Worm (Caenorhabditis elegans) whole organism, L4 larva: ENCODE data around the gene srd-19.

Experiments used
- F10B5.3 ChIP-seq: sonication (generic microtip); optimal IDR thresholded peaks from 2 replicates; lab custom pipeline; 2016; ENCODE audit warnings: mild to moderate bottlenecking, missing genetic modification characterization, missing compliant biosample characterization
- F26F4.8 ChIP-seq: fragments of 200-800 bp; sonication (Bioruptor generic); conservative IDR thresholded peaks from 2 replicates; pipeline ENCODE4 v1.3.6; 2022; ENCODE audit warnings: missing genetic modification characterization, missing compliant biosample characterization
- F37D6.2 ChIP-seq: sonication (generic microtip); optimal IDR thresholded peaks from 2 replicates; lab custom pipeline; 2016; ENCODE audit warnings: mild to moderate bottlenecking, missing genetic modification characterization, missing compliant biosample characterization
- F44E2.7 ChIP-seq: fragments of 200-800 bp; sonication (Bioruptor generic); IDR thresholded peaks from 2 replicates; pipeline ENCODE4 v2.1.2; 2022; ENCODE audit warnings: missing genetic modification characterization, missing compliant biosample characterization
- R02D3.7 ChIP-seq: fragments of 150-350 bp; sonication (generic microtip); optimal IDR thresholded peaks from 3 replicates; lab custom pipeline; 2014; ENCODE audit warnings: missing biosample characterization, missing genetic modification characterization
- Y48G9A.11 ChIP-seq: fragments of 200-800 bp; sonication (Bioruptor generic); IDR thresholded peaks from 2 replicates; pipeline ENCODE4 v1.3.6; 2022; ENCODE audit warnings: missing genetic modification reagents, missing genetic modification characterization, missing compliant biosample characterization
- ZK546.5 ChIP-seq, 2 experiments: sonication (generic microtip); optimal IDR thresholded peaks; 2 replicates each; lab custom pipeline; 2017; ENCODE audit warnings: missing biosample characterization in 2 of 2, missing genetic modification characterization in 2 of 2
- aha-1 ChIP-seq: fragments of 150-350 bp; peaks from one replicate; lab custom pipeline; 2014; ENCODE audit warnings: missing biosample characterization, missing genetic modification characterization
- ceh-32 ChIP-seq: sonication (generic microtip); optimal IDR thresholded peaks from 2 replicates; lab custom pipeline; 2016; ENCODE audit warnings: mild to moderate bottlenecking, missing genetic modification characterization, missing compliant biosample characterization; ENCODE audit not compliant: poor library complexity
- ceh-82 ChIP-seq: sonication (generic microtip); optimal IDR thresholded peaks from 2 replicates; lab custom pipeline; 2017; ENCODE audit warnings: missing biosample characterization, missing genetic modification characterization
- daf-12 ChIP-seq: fragments of 150-350 bp; optimal IDR thresholded peaks from 2 replicates; lab custom pipeline; 2014; ENCODE audit warnings: missing biosample characterization, missing genetic modification reagents, missing genetic modification characterization
- daf-16 ChIP-seq, 3 experiments: sonication (generic microtip); optimal IDR thresholded peaks; 2 replicates each; lab custom pipeline; 2016 to 2017; ENCODE audit warnings: missing genetic modification characterization in 3 of 3, missing genetic modification reagents in 3 of 3, mild to moderate bottlenecking in 2 of 3, missing compliant biosample characterization in 2 of 3, missing biosample characterization in 1 of 3, moderate library complexity in 1 of 3
- dmd-8 ChIP-seq: fragments of 200-800 bp; sonication (Bioruptor generic); IDR thresholded peaks from 2 replicates; pipeline ENCODE4 v1.3.6; 2022; ENCODE audit warnings: missing genetic modification characterization, missing compliant biosample characterization
- dmd-9 ChIP-seq: fragments of 200-800 bp; sonication (Bioruptor generic); IDR thresholded peaks from 2 replicates; pipeline ENCODE4 v1.3.6; 2022; ENCODE audit warnings: missing genetic modification reagents, missing genetic modification characterization, missing compliant biosample characterization
- egl-27 ChIP-seq: sonication (generic microtip); optimal IDR thresholded peaks from 3 replicates; lab custom pipeline; 2017; ENCODE audit warnings: missing biosample characterization, missing genetic modification reagents, missing genetic modification characterization
- hlh-11 ChIP-seq: fragments of 200-800 bp; sonication (Bioruptor generic); optimal IDR thresholded peaks from 2 replicates; lab custom pipeline; 2018; ENCODE audit warnings: mild to moderate bottlenecking, missing genetic modification characterization, missing compliant biosample characterization
- hmg-1.1 ChIP-seq: fragments of 200-800 bp; sonication (Bioruptor generic); IDR thresholded peaks from 2 replicates; pipeline ENCODE4 v1.3.6; 2022; ENCODE audit warnings: missing genetic modification reagents, missing genetic modification characterization, missing compliant biosample characterization
- lin-1 ChIP-seq: fragments of 200-800 bp; sonication (Bioruptor generic); IDR thresholded peaks from 2 replicates; pipeline ENCODE4 v1.3.6; 2022; ENCODE audit warnings: missing genetic modification reagents, missing genetic modification characterization, missing compliant biosample characterization
- lin-13 ChIP-seq: fragments of 150-350 bp; optimal IDR thresholded peaks from 2 replicates; lab custom pipeline; 2014; ENCODE audit warnings: missing biosample characterization, missing genetic modification reagents, missing genetic modification characterization
- lin-15B ChIP-seq: fragments of 150-350 bp; sonication (generic microtip); optimal IDR thresholded peaks from 3 replicates; lab custom pipeline; 2014; ENCODE audit warnings: missing biosample characterization, missing genetic modification characterization
- madf-5 ChIP-seq, 2 experiments: fragments of 200-800 bp; sonication (Bioruptor generic); IDR thresholded peaks; 2 replicates each; pipeline ENCODE4 v1.3.6; 2022; ENCODE audit warnings: missing compliant biosample characterization in 2 of 2, missing genetic modification characterization in 2 of 2
- mep-1 ChIP-seq: fragments of 150-350 bp; sonication (generic microtip); optimal IDR thresholded peaks from 3 replicates; lab custom pipeline; 2014; ENCODE audit warnings: missing biosample characterization, missing genetic modification characterization
- mxl-2 ChIP-seq: fragments of 200-800 bp; sonication (Bioruptor generic); conservative IDR thresholded peaks from 2 replicates; pipeline ENCODE4 v1.3.6; 2022; ENCODE audit warnings: missing genetic modification reagents, missing genetic modification characterization, missing compliant biosample characterization
- nhr-111 ChIP-seq: fragments of 200-800 bp; sonication (Bioruptor generic); optimal IDR thresholded peaks from 2 replicates; lab custom pipeline; 2018; ENCODE audit warnings: mild to moderate bottlenecking, missing genetic modification characterization, missing compliant biosample characterization
- nhr-25 ChIP-seq: sonication (generic microtip); optimal IDR thresholded peaks from 2 replicates; lab custom pipeline; 2017; ENCODE audit warnings: missing genetic modification characterization, mild to moderate bottlenecking, missing compliant biosample characterization, antibody characterized with exemption, moderate library complexity, borderline replicate concordance; ENCODE audit not compliant: insufficient read depth
- nhr-28 ChIP-seq: fragments of 150-350 bp; optimal IDR thresholded peaks from 2 replicates; lab custom pipeline; 2014; ENCODE audit warnings: missing biosample characterization, missing genetic modification characterization
- nhr-6 ChIP-seq: fragments of 150-350 bp; optimal IDR thresholded peaks from 2 replicates; lab custom pipeline; 2014; ENCODE audit warnings: missing biosample characterization, missing genetic modification characterization
- nhr-77 ChIP-seq: fragments of 150-350 bp; optimal IDR thresholded peaks from 2 replicates; lab custom pipeline; 2014; ENCODE audit warnings: missing biosample characterization, missing genetic modification characterization
- pha-4 ChIP-seq, 2 experiments: fragments of 150-350 bp in 1 of 2; fragments of 200-800 bp in 1 of 2; sonication (Bioruptor generic) in 1 of 2; IDR thresholded peaks in 1 of 2; optimal IDR thresholded peaks in 1 of 2; 2 replicates each; pipeline versions ENCODE4 v1.3.6 to Lab custom; 2014 to 2022; ENCODE audit warnings: missing genetic modification characterization in 2 of 2, missing genetic modification reagents in 2 of 2, missing biosample characterization in 1 of 2, missing compliant biosample characterization in 1 of 2
- php-3 ChIP-seq: fragments of 200-800 bp; sonication (Bioruptor generic); IDR thresholded peaks from 2 replicates; pipeline ENCODE4 v1.3.6; 2022; ENCODE audit warnings: missing genetic modification reagents, missing genetic modification characterization, missing compliant biosample characterization
- pqm-1 ChIP-seq: sonication (generic microtip); optimal IDR thresholded peaks from 2 replicates; lab custom pipeline; 2017; ENCODE audit warnings: missing biosample characterization, missing genetic modification characterization
- spr-1 ChIP-seq: sonication (generic microtip); optimal IDR thresholded peaks from 2 replicates; lab custom pipeline; 2016; ENCODE audit warnings: mild to moderate bottlenecking, missing genetic modification characterization, missing compliant biosample characterization
- unc-39 ChIP-seq: sonication (generic microtip); optimal IDR thresholded peaks from 2 replicates; lab custom pipeline; 2017; ENCODE audit warnings: missing biosample characterization, missing genetic modification characterization
- unc-62 ChIP-seq, 3 experiments: fragments of 150-350 bp in 1 of 3; sonication (generic microtip); optimal IDR thresholded peaks in 2 of 3; peaks in 1 of 3; 1 replicate in 1 of 3; 2 replicates in 2 of 3; lab custom pipeline; 2014 to 2017; ENCODE audit warnings: missing biosample characterization in 3 of 3, missing genetic modification characterization in 3 of 3, missing genetic modification reagents in 3 of 3, missing genotype in 1 of 3
- zag-1 ChIP-seq: fragments of 150-350 bp; optimal IDR thresholded peaks from 2 replicates; lab custom pipeline; 2014; ENCODE audit warnings: missing biosample characterization, missing genetic modification characterization
- zfp-2 ChIP-seq: sonication (generic microtip); optimal IDR thresholded peaks from 2 replicates; lab custom pipeline; 2016; ENCODE audit warnings: mild to moderate bottlenecking, missing genetic modification characterization, missing compliant biosample characterization
- zip-11 ChIP-seq: fragments of 200-800 bp; sonication (Bioruptor generic); IDR thresholded peaks from 2 replicates; pipeline ENCODE4 v1.3.6; 2022; ENCODE audit warnings: missing genetic modification characterization, missing compliant biosample characterization
- zip-2 ChIP-seq: fragments of 150-350 bp; optimal IDR thresholded peaks from 2 replicates; lab custom pipeline; 2014; ENCODE audit warnings: missing biosample characterization, missing genetic modification characterization
- ztf-11 ChIP-seq: fragments of 150-350 bp; optimal IDR thresholded peaks from 2 replicates; lab custom pipeline; 2014; ENCODE audit warnings: missing biosample characterization, missing genetic modification characterization

Gene srd-19

ce11 chrV:13389454-13389853 is 39.1 kb downstream of the srd-19 start:
- TF ChIP-seq nhr-28 (tag; lab: Kevin White, UChicago) (peak; percentile 77), mxl-2 (GFP tag; lab: Robert Waterston, UW) (no peak), nhr-111 (GFP tag; lab: Kevin White, UChicago) (no peak), dmd-9 (GFP tag; lab: Robert Waterston, UW) (no peak), zip-2 (tag; lab: Kevin White, UChicago) (no peak), hmg-1.1 (GFP tag; lab: Robert Waterston, UW) (no peak), php-3 (GFP tag; lab: Robert Waterston, UW) (no peak), ztf-11 (tag; lab: Kevin White, UChicago) (no peak), F10B5.3 (tag; lab: Kevin White, UChicago) (no peak), lin-1 (GFP tag; lab: Robert Waterston, UW) (no peak), lin-15B (no peak), mep-1 (peak; percentile 2), F37D6.2 (tag; lab: Kevin White, UChicago) (no peak), nhr-25 (tag; lab: Kevin White, UChicago) (peak; percentile 25), zfp-2 (no peak), aha-1 (tag; lab: Kevin White, UChicago) (peak; percentile 73), unc-39 (tag; lab: Kevin White, UChicago) (no peak), spr-1 (tag; lab: Kevin White, UChicago) (no peak), zag-1 (tag; lab: Kevin White, UChicago) (no peak), madf-5 (GFP tag; IDR thresholded peaks at IDR 0.05; lab: Robert Waterston, UW) (no peak), ceh-32 (no peak), pqm-1 (tag; lab: Kevin White, UChicago) (no peak), Y48G9A.11 (GFP tag; lab: Robert Waterston, UW) (no peak), dmd-8 (GFP tag; lab: Robert Waterston, UW) (no peak), F26F4.8 (GFP tag; lab: Robert Waterston, UW) (no peak), pha-4 (GFP tag; IDR thresholded peaks at IDR 0.05; lab: Robert Waterston, UW) (no peak), pha-4 (tag; optimal IDR thresholded peaks at IDR 0.05; lab: Kevin White, UChicago) (no peak), zip-11 (GFP tag; lab: Robert Waterston, UW) (no peak)

- TF ChIP-seq F37D6.2 (tag; lab: Kevin White, UChicago) (no peak), egl-27 (no peak), F44E2.7 (GFP tag; lab: Robert Waterston, UW) (no peak), nhr-6 (no peak), daf-16 (GFP tag; optimal IDR thresholded peaks at IDR 0.05; lab: Kevin White, UChicago) (no peak), daf-16 (tag; optimal IDR thresholded peaks at IDR 0.05; lab: Kevin White, UChicago) (no peak), R02D3.7 (tag; lab: Kevin White, UChicago) (no peak), ceh-82 (tag; lab: Kevin White, UChicago) (no peak), ZK546.5 (tag; optimal IDR thresholded peaks at IDR 0.05; lab: Kevin White, UChicago) (no peak), hlh-11 (tag; lab: Kevin White, UChicago) (no peak), dmd-8 (GFP tag; lab: Robert Waterston, UW) (0 out of 2 replicates have a peak, but pooled peaks have one; percentile 51), nhr-77 (tag; lab: Kevin White, UChicago) (no peak), daf-12 (no peak), unc-62 (GFP tag; optimal IDR thresholded peaks at IDR 0.05 in 1 of 2; lab: Kevin White, UChicago) (peak in 1 of 2 experiments; percentile 92), unc-62 (tag; optimal IDR thresholded peaks at IDR 0.05; lab: Kevin White, UChicago) (no peak)
Measured at ce11 chrV:13388961-13389360, 39.6 kb downstream of the srd-19 start.

- TF ChIP-seq lin-13 (GFP tag; lab: Kevin White, UChicago) (no peak), aha-1 (tag; lab: Kevin White, UChicago) (peak; percentile 94)
Measured at ce11 chrV:13387472-13387871, 41.1 kb downstream of the srd-19 start.
